Fruit fly (Drosophila melanogaster) whole organism, embryonic: Measurements from ENCODE around the gene CG6415.

Experiments
- Bteb2 ChIP-seq: fragments of 200-800 bp; sonication (Bioruptor generic); optimal IDR thresholded peaks from 2 replicates; lab custom pipeline; 2016; ENCODE audit warnings: missing biosample characterization, missing genetic modification characterization
- CG10654 ChIP-seq: fragments of 200-800 bp; sonication (Bioruptor generic); optimal IDR thresholded peaks from 2 replicates; lab custom pipeline; 2016; ENCODE audit warnings: missing biosample characterization, missing genetic modification characterization
- CG11504 ChIP-seq: fragments of 200-800 bp; sonication (Bioruptor generic); optimal IDR thresholded peaks from 3 replicates; lab custom pipeline; 2019; ENCODE audit warnings: missing biosample characterization, mild to moderate bottlenecking, missing genetic modification characterization, moderate library complexity
- CG12942 ChIP-seq: fragments of 200-800 bp; sonication (Bioruptor generic); optimal IDR thresholded peaks from 3 replicates; lab custom pipeline; 2016; ENCODE audit warnings: missing biosample characterization, missing genetic modification characterization
- CG15073 ChIP-seq: fragments of 200-800 bp; sonication (Bioruptor generic); optimal IDR thresholded peaks from 2 replicates; lab custom pipeline; 2016; ENCODE audit warnings: missing biosample characterization, missing genetic modification characterization
- CG17328 ChIP-seq: fragments of 200-800 bp; sonication (Bioruptor generic); IDR thresholded peaks from 2 replicates; pipeline ENCODE4 v1.3.6; 2022; ENCODE audit warnings: missing biosample characterization, missing genetic modification characterization
- CG2199 ChIP-seq: fragments of 200-800 bp; sonication (Bioruptor generic); IDR thresholded peaks from 3 replicates; pipeline ENCODE4 v1.3.6; 2022; ENCODE audit warnings: missing biosample characterization, missing genetic modification characterization
- CG30431 ChIP-seq: fragments of 200-800 bp; sonication (Bioruptor generic); optimal IDR thresholded peaks from 2 replicates; lab custom pipeline; 2017; ENCODE audit warnings: missing biosample characterization, missing genetic modification characterization
- CG3065 ChIP-seq: fragments of 200-800 bp; sonication (Bioruptor generic); optimal IDR thresholded peaks from 2 replicates; lab custom pipeline; 2016; ENCODE audit warnings: missing biosample characterization, missing genetic modification characterization
- CG31224 ChIP-seq: fragments of 200-800 bp; sonication (Bioruptor generic); IDR thresholded peaks from 2 replicates; pipeline ENCODE4 v1.3.6; 2022; ENCODE audit warnings: missing biosample characterization, missing genetic modification characterization
- CG33213 ChIP-seq: fragments of 200-800 bp; sonication (Bioruptor generic); optimal IDR thresholded peaks from 3 replicates; lab custom pipeline; 2016; ENCODE audit warnings: missing biosample characterization, missing genetic modification characterization
- CG5180 ChIP-seq: fragments of 200-800 bp; sonication (Bioruptor generic); optimal IDR thresholded peaks from 3 replicates; lab custom pipeline; 2017; ENCODE audit warnings: missing biosample characterization, missing genetic modification characterization, mild to moderate bottlenecking, moderate library complexity, missing genetic modification reagents
- CG6683 ChIP-seq: fragments of 200-800 bp; sonication (Bioruptor generic); optimal IDR thresholded peaks from 2 replicates; lab custom pipeline; 2017; ENCODE audit warnings: missing biosample characterization, mild to moderate bottlenecking, missing genetic modification characterization, missing genetic modification reagents
- CG7786 ChIP-seq: fragments of 200-800 bp; sonication (Bioruptor generic); optimal IDR thresholded peaks from 2 replicates; lab custom pipeline; 2016; ENCODE audit warnings: missing biosample characterization, missing genetic modification characterization
- CG7987 ChIP-seq: fragments of 200-800 bp; sonication (Bioruptor generic); optimal IDR thresholded peaks from 2 replicates; lab custom pipeline; 2018; ENCODE audit warnings: missing biosample characterization, mild to moderate bottlenecking, missing genetic modification characterization, moderate library complexity
- CG9817 ChIP-seq: fragments of 200-800 bp; sonication (Bioruptor generic); optimal IDR thresholded peaks from 2 replicates; lab custom pipeline; 2018; ENCODE audit warnings: missing biosample characterization, mild to moderate bottlenecking, missing genetic modification characterization, moderate library complexity
- CTCF ChIP-seq: fragments of 200-800 bp; sonication (Bioruptor generic); optimal IDR thresholded peaks from 2 replicates; lab custom pipeline; 2017; ENCODE audit warnings: missing biosample characterization, mild to moderate bottlenecking, missing genetic modification characterization, moderate library complexity
- CkIIα-i1 ChIP-seq: fragments of 200-800 bp; sonication (Bioruptor generic); IDR thresholded peaks from 2 replicates; pipeline ENCODE4 v1.3.6; 2022; ENCODE audit warnings: missing biosample characterization, missing genetic modification characterization
- Dek ChIP-seq: fragments of 200-800 bp; sonication (Bioruptor generic); optimal IDR thresholded peaks from 3 replicates; lab custom pipeline; 2019; ENCODE audit warnings: missing biosample characterization, mild to moderate bottlenecking, missing genetic modification characterization, moderate library complexity
- Gug ChIP-seq: fragments of 200-800 bp; sonication (Bioruptor generic); IDR thresholded peaks from 4 replicates; pipeline ENCODE4 v1.3.6; 2022; ENCODE audit warnings: missing biosample characterization, missing genetic modification characterization
- Hmr ChIP-seq: fragments of 200-800 bp; sonication (Bioruptor generic); optimal IDR thresholded peaks from 3 replicates; lab custom pipeline; 2017; ENCODE audit warnings: mild to moderate bottlenecking, missing biosample characterization, missing genetic modification reagents, missing genetic modification characterization
- Med ChIP-seq: fragments of 200-800 bp; sonication (Bioruptor generic); peaks from one replicate; lab custom pipeline; 2016; ENCODE audit warnings: missing biosample characterization, missing genetic modification characterization, mild to moderate bottlenecking, inconsistent platforms, moderate library complexity
- Meics ChIP-seq: fragments of 200-800 bp; sonication (Bioruptor generic); optimal IDR thresholded peaks from 2 replicates; lab custom pipeline; 2017; ENCODE audit warnings: missing biosample characterization, mild to moderate bottlenecking, missing genetic modification characterization
- Myb ChIP-seq: fragments of 200-800 bp; sonication (Bioruptor generic); optimal IDR thresholded peaks from 2 replicates; lab custom pipeline; 2016; ENCODE audit warnings: missing biosample characterization, missing genetic modification characterization
- Pdp1 ChIP-seq, 2 experiments: fragments of 200-800 bp; sonication (Bioruptor generic); optimal IDR thresholded peaks; 3 replicates each; lab custom pipeline; 2016; ENCODE audit warnings: missing biosample characterization in 2 of 2, missing genetic modification characterization in 2 of 2, mild to moderate bottlenecking in 1 of 2, moderate library complexity in 1 of 2
- TFAM ChIP-seq: fragments of 200-800 bp; sonication (Bioruptor generic); optimal IDR thresholded peaks from 2 replicates; lab custom pipeline; 2017; ENCODE audit warnings: missing biosample characterization, missing genetic modification characterization, inconsistent platforms
- Xrp1 ChIP-seq: fragments of 200-800 bp; sonication (Bioruptor generic); IDR thresholded peaks from 2 replicates; pipeline ENCODE4 v1.3.6; 2022; ENCODE audit warnings: missing biosample characterization, missing genetic modification characterization
- YL-1 ChIP-seq: fragments of 200-800 bp; sonication (Bioruptor generic); optimal IDR thresholded peaks from 3 replicates; lab custom pipeline; 2017; ENCODE audit warnings: missing biosample characterization, mild to moderate bottlenecking, missing genetic modification characterization
- amos ChIP-seq: fragments of 200-800 bp; sonication (Bioruptor generic); IDR thresholded peaks from 2 replicates; pipeline ENCODE4 v1.3.6; 2022; ENCODE audit warnings: missing biosample characterization, missing genetic modification characterization; ENCODE audit not compliant: partially characterized antibody
- az2 ChIP-seq: fragments of 200-800 bp; sonication (Bioruptor generic); optimal IDR thresholded peaks from 3 replicates; lab custom pipeline; 2016; ENCODE audit warnings: missing biosample characterization, missing genetic modification characterization
- bcd ChIP-seq: fragments of 200-800 bp; sonication (Bioruptor generic); optimal IDR thresholded peaks from 2 replicates; lab custom pipeline; 2017; ENCODE audit warnings: missing biosample characterization, mild to moderate bottlenecking, missing genetic modification characterization
- chinmo ChIP-seq: fragments of 200-800 bp; sonication (Bioruptor generic); IDR thresholded peaks from 4 replicates; pipeline ENCODE4 v1.3.6; 2022; ENCODE audit warnings: missing biosample characterization, missing genetic modification characterization; ENCODE audit not compliant: partially characterized antibody
- crc ChIP-seq: fragments of 200-800 bp; sonication (Bioruptor generic); optimal IDR thresholded peaks from 2 replicates; lab custom pipeline; 2016; ENCODE audit warnings: missing biosample characterization, missing genetic modification characterization
- emc ChIP-seq: fragments of 200-800 bp; sonication (Bioruptor generic); optimal IDR thresholded peaks from 2 replicates; lab custom pipeline; 2016; ENCODE audit warnings: missing biosample characterization, missing genetic modification characterization
- hth ChIP-seq: fragments of >200 bp; optimal IDR thresholded peaks from 2 replicates; lab custom pipeline; 2017; ENCODE audit warnings: inconsistent platforms
- ind ChIP-seq: fragments of 200-800 bp; sonication (Bioruptor generic); optimal IDR thresholded peaks from 3 replicates; lab custom pipeline; 2016; ENCODE audit warnings: missing biosample characterization, missing genetic modification characterization
- jing ChIP-seq: fragments of 200-800 bp; sonication (Bioruptor generic); optimal IDR thresholded peaks from 2 replicates; lab custom pipeline; 2018; ENCODE audit warnings: missing biosample characterization, mild to moderate bottlenecking, missing genetic modification characterization
- kni ChIP-seq: fragments of 200-800 bp; sonication (Bioruptor generic); optimal IDR thresholded peaks from 3 replicates; lab custom pipeline; 2017; ENCODE audit warnings: mild to moderate bottlenecking, missing biosample characterization, missing genetic modification reagents, missing genetic modification characterization
- sens ChIP-seq: fragments of 200-800 bp; sonication (Bioruptor generic); peaks from one replicate; lab custom pipeline; 2016; ENCODE audit warnings: missing biosample characterization, missing genetic modification characterization
- stwl ChIP-seq: fragments of 200-800 bp; sonication (Bioruptor generic); optimal IDR thresholded peaks from 3 replicates; lab custom pipeline; 2018; ENCODE audit warnings: missing biosample characterization, mild to moderate bottlenecking, missing genetic modification characterization, moderate library complexity
- tgo ChIP-seq: fragments of 200-800 bp; sonication (Bioruptor generic); IDR thresholded peaks from 3 replicates; pipeline ENCODE4 v1.3.6; 2022; ENCODE audit warnings: missing biosample characterization, missing genetic modification characterization
- tna ChIP-seq: fragments of 200-800 bp; sonication (Bioruptor generic); IDR thresholded peaks from 2 replicates; pipeline ENCODE4 v1.3.6; 2022; ENCODE audit warnings: missing biosample characterization, missing genetic modification characterization; ENCODE audit not compliant: partially characterized antibody

The CG6415 gene

dm6 chr2L:10665603-10666002, 37.8 kb upstream of the CG6415 start (continued):
- TF ChIP-seq Pdp1 (GFP tag; optimal IDR thresholded peaks at IDR 0.05; lab: Kevin White, UChicago), result peak; percentile 76 to 80
- TF ChIP-seq CG15073 (GFP tag; lab: Kevin White, UChicago), result no peak
- peak; percentile 66 for TF ChIP-seq Hmr (GFP tag; lab: Kevin White, UChicago)
- no peak for TF ChIP-seq chinmo (GFP tag; lab: Robert Waterston, UW)
- TF ChIP-seq tna (GFP tag; lab: Robert Waterston, UW), result no peak
- TF ChIP-seq CG10654 (GFP tag; lab: Kevin White, UChicago), result peak; percentile 68
- TF ChIP-seq Dek (tag; lab: Kevin White, UChicago), result peak; percentile 73
- no peak for TF ChIP-seq kni (GFP tag; lab: Kevin White, UChicago)
- TF ChIP-seq CG31224 (GFP tag; lab: Robert Waterston, UW), result peak; percentile 62
- peak; percentile 77 for TF ChIP-seq bcd (GFP tag; lab: Kevin White, UChicago)
- TF ChIP-seq crc, result peak; percentile 71
- TF ChIP-seq CG6683 (GFP tag; lab: Kevin White, UChicago), result no peak
- peak; percentile 62 for TF ChIP-seq CG7786 (GFP tag; lab: Kevin White, UChicago)
- TF ChIP-seq tgo, result peak; percentile 90
- TF ChIP-seq hth, result no peak
- peak; percentile 68 for TF ChIP-seq CG12942 (GFP tag; lab: Kevin White, UChicago)
- TF ChIP-seq Bteb2 (GFP tag; lab: Kevin White, UChicago), result peak; percentile 72
- peak; percentile 88 for TF ChIP-seq ind
- TF ChIP-seq jing (GFP tag; lab: Kevin White, UChicago), result peak; percentile 70
- peak; percentile 23 for TF ChIP-seq CG3065
- TF ChIP-seq az2, result peak; percentile 76
- peak; percentile 57 for TF ChIP-seq CG7987 (GFP tag; lab: Kevin White, UChicago)
- TF ChIP-seq YL-1 (GFP tag; lab: Kevin White, UChicago), result no peak
- TF ChIP-seq TFAM (GFP tag; lab: Kevin White, UChicago), result no peak
- TF ChIP-seq Gug (GFP tag; lab: Robert Waterston, UW), result peak; percentile 82
- peak; percentile 75 for TF ChIP-seq Meics
- TF ChIP-seq emc, result peak; percentile 49
- TF ChIP-seq, all 482 proteins: peak for 350

- TF ChIP-seq CTCF (GFP tag; lab: Kevin White, UChicago) (peak; percentile 49), CG5180 (GFP tag; lab: Kevin White, UChicago) (no peak), CG2199 (GFP tag; lab: Robert Waterston, UW) (0 out of 3 replicates have a peak, but pooled peaks have one; percentile 60), CG30431 (no peak), Med (GFP tag; lab: Kevin White, UChicago) (no peak), CG33213 (GFP tag; lab: Kevin White, UChicago) (no peak), Xrp1 (GFP tag; lab: Robert Waterston, UW) (no peak), CG17328 (GFP tag; lab: Robert Waterston, UW) (no peak), emc (no peak), Dek (tag; lab: Kevin White, UChicago) (no peak), sens (GFP tag; lab: Kevin White, UChicago) (peak; percentile 12), CG11504 (tag; lab: Kevin White, UChicago) (peak; percentile 44), CkIIα-i1 (GFP tag; lab: Robert Waterston, UW) (no peak), stwl (peak; percentile 8), Myb (GFP tag; lab: Kevin White, UChicago) (peak; percentile 80), CG9817 (tag; lab: Kevin White, UChicago) (no peak), amos (GFP tag; lab: Robert Waterston, UW) (peak; percentile 23; the same call in 1 of the 2 replicates)
These were observed 31.9 kb upstream of the CG6415 start for dm6 chr2L:10671530-10671929.
